Fruit fly (Drosophila melanogaster): Measurements from ENCODE around the gene Antp.

The Antp gene

DNA sequence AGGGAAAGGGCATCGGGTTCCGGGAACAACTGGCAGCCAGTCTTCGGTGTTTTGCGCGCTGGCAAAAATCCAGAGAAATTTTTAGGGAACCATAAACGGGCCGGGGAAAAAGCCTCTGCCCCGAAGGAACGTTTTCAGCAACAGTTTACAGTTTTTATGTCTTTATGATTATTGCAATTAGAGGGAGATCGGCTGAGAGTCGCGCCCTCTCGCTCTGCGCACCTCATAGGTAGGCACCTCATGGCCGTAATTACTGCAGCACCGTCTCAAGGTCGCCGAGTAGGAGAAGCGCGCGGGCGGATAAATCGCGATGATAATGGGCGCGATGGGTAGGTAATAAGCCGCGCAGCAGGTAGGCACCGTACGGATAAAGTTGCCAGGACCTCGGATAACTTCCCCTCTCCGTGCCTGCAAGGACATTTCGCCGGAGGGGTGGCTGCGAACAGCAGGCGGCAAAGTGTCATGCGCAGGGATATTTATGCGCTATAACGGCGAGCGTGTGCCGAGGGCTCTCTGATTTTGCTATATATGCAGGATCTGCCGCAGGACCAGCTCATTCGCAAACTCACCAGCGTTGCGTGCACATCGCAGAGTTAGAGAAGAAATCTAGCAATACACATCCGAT, 135.1 kb downstream of the Antp start, which contains the start of gene ftz:
TSS of gene ftz (plus strand) at position 556 of the 625 bp plus-strand sequence.
- no peak for TF ChIP-seq Dif (GFP tag; optimal IDR thresholded peaks at IDR 0.05; ENCODE audit: partially characterized antibody)
- TF ChIP-seq sv (GFP tag; optimal IDR thresholded peaks at IDR 0.05) = no peak
- no peak for TF ChIP-seq dsf (GFP tag; optimal IDR thresholded peaks at IDR 0.05; ENCODE audit: borderline replicate concordance)
- TF ChIP-seq tai (GFP tag; optimal IDR thresholded peaks at IDR 0.05) = no peak

DNA sequence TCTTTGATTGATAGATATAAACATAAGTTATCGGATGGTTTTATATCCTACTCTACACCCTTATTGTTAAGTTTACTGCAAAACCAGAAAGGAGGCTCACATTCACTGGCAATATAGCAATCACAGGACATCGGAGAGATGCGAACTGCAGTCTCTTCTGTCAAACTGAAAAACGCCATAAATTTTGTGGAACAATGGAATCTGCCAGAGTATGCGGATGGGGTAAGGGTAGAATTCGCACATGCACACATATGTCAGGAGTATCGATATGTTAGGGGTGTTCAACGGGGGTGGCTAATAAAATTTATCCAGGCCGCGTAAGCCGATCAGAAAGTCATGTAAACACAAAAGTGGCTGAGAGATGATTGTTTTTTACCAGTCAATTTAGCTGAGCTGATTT, 136.5 kb downstream of the Antp start:
- TF ChIP-seq h (GFP tag; optimal IDR thresholded peaks at IDR 0.05) (no peak), dsf (GFP tag; optimal IDR thresholded peaks at IDR 0.05; ENCODE audit: borderline replicate concordance) (no peak), Hnf4 (GFP tag; optimal IDR thresholded peaks at IDR 0.05) (no peak), CG32264 (GFP tag; optimal IDR thresholded peaks at IDR 0.05) (no peak)

DNA sequence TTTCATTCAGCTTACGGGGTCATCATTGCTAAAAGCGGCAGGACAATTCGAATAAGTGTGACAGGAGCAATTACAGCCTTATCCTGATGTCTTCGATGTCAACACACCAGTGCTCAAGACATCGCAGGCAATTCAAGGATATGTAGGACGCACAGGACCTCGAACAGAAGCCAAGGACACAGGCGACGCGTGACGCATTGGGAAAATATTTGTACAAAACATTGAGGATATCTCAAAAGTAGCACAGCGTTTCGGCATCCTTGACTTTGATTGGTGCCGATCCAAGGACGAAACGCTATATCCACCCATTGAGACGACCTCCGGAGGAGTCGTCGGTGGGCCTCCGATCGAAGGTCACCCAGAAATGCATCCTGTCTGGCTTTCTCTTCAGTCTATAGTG, 139.0 kb downstream of the Antp start:
- TF ChIP-seq Rel (GFP tag; optimal IDR thresholded peaks at IDR 0.05) = no peak
- no peak for TF ChIP-seq Rel (tag; optimal IDR thresholded peaks at IDR 0.05)
- TF ChIP-seq rgr (GFP tag; optimal IDR thresholded peaks at IDR 0.05) = no peak
- no peak for TF ChIP-seq dl (GFP tag; optimal IDR thresholded peaks at IDR 0.05; ENCODE audit: insufficient read depth in 1 of 2, partially characterized antibody in 2 of 2)
- no peak for TF ChIP-seq sv (GFP tag; optimal IDR thresholded peaks at IDR 0.05)
- TF ChIP-seq ey (GFP tag; optimal IDR thresholded peaks at IDR 0.05) = no peak
- TF ChIP-seq Jra (GFP tag; optimal IDR thresholded peaks at IDR 0.05) = no peak
- TF ChIP-seq foxo (GFP tag; optimal IDR thresholded peaks at IDR 0.05) = no peak

- no peak for TF ChIP-seq Rel (GFP tag; optimal IDR thresholded peaks at IDR 0.05)
- no peak for TF ChIP-seq Rel (tag; optimal IDR thresholded peaks at IDR 0.05)
- TF ChIP-seq sage (GFP tag; optimal IDR thresholded peaks at IDR 0.05) = no peak
- TF ChIP-seq lola (GFP tag; optimal IDR thresholded peaks at IDR 0.05) = no peak
- TF ChIP-seq CG9705 (GFP tag; optimal IDR thresholded peaks at IDR 0.05) = no peak
- TF ChIP-seq Hr78 (GFP tag; optimal IDR thresholded peaks at IDR 0.05) = no peak
- TF ChIP-seq br (GFP tag; optimal IDR thresholded peaks at IDR 0.05) = no peak
- TF ChIP-seq rgr (GFP tag; optimal IDR thresholded peaks at IDR 0.05) = no peak
- no peak for TF ChIP-seq CG32264 (GFP tag; optimal IDR thresholded peaks at IDR 0.05)
- TF ChIP-seq usp (GFP tag; optimal IDR thresholded peaks at IDR 0.05) = no peak
- no peak for TF ChIP-seq tai (GFP tag; optimal IDR thresholded peaks at IDR 0.05)
- TF ChIP-seq jim (GFP tag; optimal IDR thresholded peaks at IDR 0.05) = no peak
- TF ChIP-seq woc (GFP tag; optimal IDR thresholded peaks at IDR 0.05) = no peak
- TF ChIP-seq HLH106 (tag; optimal IDR thresholded peaks at IDR 0.05) = no peak
- TF ChIP-seq Abd-B (GFP tag; optimal IDR thresholded peaks at IDR 0.05) = no peak
- TF ChIP-seq dmrt93B (GFP tag; optimal IDR thresholded peaks at IDR 0.05) = no peak
- TF ChIP-seq CrebA (GFP tag; optimal IDR thresholded peaks at IDR 0.05; ENCODE audit: borderline replicate concordance) = no peak
Observed at dm6 chr3R:6858997-6859396, 140.0 kb downstream of the Antp start.

dm6 chr3R:6857425-6857824, 141.6 kb downstream of the Antp start:
- TF ChIP-seq CG9705 (GFP tag; optimal IDR thresholded peaks at IDR 0.05) (no peak), Vsx2 (GFP tag; optimal IDR thresholded peaks at IDR 0.05; ENCODE audit: partially characterized antibody) (no peak), CG32264 (GFP tag; optimal IDR thresholded peaks at IDR 0.05) (no peak)

DNA sequence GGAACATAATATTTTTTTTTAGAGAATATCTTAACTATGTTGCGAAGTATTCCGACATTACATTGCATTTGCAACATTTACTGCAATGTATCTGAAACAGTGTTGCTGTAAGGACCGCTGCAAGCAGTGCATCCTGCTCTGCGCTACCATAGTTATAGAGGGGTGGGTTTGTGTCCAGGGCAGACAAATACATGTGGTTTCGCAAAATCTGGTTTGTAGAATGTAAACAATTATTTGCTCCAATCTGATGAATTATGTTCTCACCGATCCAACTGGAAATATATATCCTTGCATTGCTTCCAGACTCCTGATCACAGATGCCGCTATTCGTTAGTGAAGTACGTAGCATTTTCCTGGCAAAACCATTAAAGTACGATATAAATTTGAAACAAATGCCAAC, 144.7 kb downstream of the Antp start:
- TF ChIP-seq Myc (optimal IDR thresholded peaks at IDR 0.05) = peak; percentile 20
- no peak for TF ChIP-seq usp (GFP tag; optimal IDR thresholded peaks at IDR 0.05)

dm6 chr3R:6853672-6854071, 145.4 kb downstream of the Antp start:
- no peak for TF ChIP-seq dmrt93B (GFP tag; optimal IDR thresholded peaks at IDR 0.05)
- no peak for TF ChIP-seq Vsx2 (GFP tag; optimal IDR thresholded peaks at IDR 0.05; ENCODE audit: partially characterized antibody)
- no peak for TF ChIP-seq Hr83 (GFP tag; optimal IDR thresholded peaks at IDR 0.05; ENCODE audit: poor library complexity, severe bottlenecking)
- TF ChIP-seq Jra (GFP tag; optimal IDR thresholded peaks at IDR 0.05) = no peak
- TF ChIP-seq h (GFP tag; optimal IDR thresholded peaks at IDR 0.05) = no peak
- TF ChIP-seq Dif (GFP tag; optimal IDR thresholded peaks at IDR 0.05; ENCODE audit: partially characterized antibody) = no peak
- no peak for TF ChIP-seq sage (GFP tag; optimal IDR thresholded peaks at IDR 0.05)
- TF ChIP-seq Hr78 (GFP tag; optimal IDR thresholded peaks at IDR 0.05) = no peak
- TF ChIP-seq Rel (GFP tag; optimal IDR thresholded peaks at IDR 0.05) = no peak
- TF ChIP-seq Rel (tag; optimal IDR thresholded peaks at IDR 0.05) = no peak
- no peak for TF ChIP-seq Dfd (GFP tag; optimal IDR thresholded peaks at IDR 0.05)
- no peak for TF ChIP-seq lola (GFP tag; optimal IDR thresholded peaks at IDR 0.05)
- TF ChIP-seq ey (GFP tag; optimal IDR thresholded peaks at IDR 0.05) = no peak

Data from whole organism, wandering third instar larva.